Worm (Caenorhabditis elegans): ENCODE results near the gene F18G5.1.

The F18G5.1 gene

ce11 chrX:9255993-9256392 is 3.7 kb upstream of the F18G5.1 start:
- TF ChIP-seq aly-1 (tag; optimal IDR thresholded peaks at IDR 0.05) = no peak
- TF ChIP-seq ceh-36 (tag; optimal IDR thresholded peaks at IDR 0.05) = no peak
- no peak for TF ChIP-seq B0310.2 (tag; optimal IDR thresholded peaks at IDR 0.05)
- no peak for TF ChIP-seq hmg-4 (GFP tag; optimal IDR thresholded peaks at IDR 0.05)
- TF ChIP-seq hmbx-1 (tag; optimal IDR thresholded peaks at IDR 0.05) = no peak
- no peak for TF ChIP-seq F13C5.2 (tag; optimal IDR thresholded peaks at IDR 0.05)
- no peak for TF ChIP-seq ama-1 (optimal IDR thresholded peaks at IDR 0.05)
- no peak for TF ChIP-seq ceh-13 (GFP tag; optimal IDR thresholded peaks at IDR 0.05)
- no peak for TF ChIP-seq tbx-37 (GFP tag; conservative IDR thresholded peaks at IDR 0.05)
- TF ChIP-seq ets-7 (tag; optimal IDR thresholded peaks at IDR 0.05) = no peak

ce11 chrX:9261626-9262189 is 2.1 kb downstream of the F18G5.1 start:
- TF ChIP-seq hnd-1 (tag; optimal IDR thresholded peaks at IDR 0.05) = no peak
- no peak for TF ChIP-seq scrt-1 (GFP tag; IDR thresholded peaks at IDR 0.05)
- TF ChIP-seq ama-1 (optimal IDR thresholded peaks at IDR 0.05) = no peak
- TF ChIP-seq tbx-37 (GFP tag; conservative IDR thresholded peaks at IDR 0.05) = no peak
- no peak for TF ChIP-seq F13C5.2 (tag; optimal IDR thresholded peaks at IDR 0.05)
- TF ChIP-seq B0310.2 (tag; optimal IDR thresholded peaks at IDR 0.05) = no peak
- no peak for TF ChIP-seq tra-4 (tag; optimal IDR thresholded peaks at IDR 0.05)
- no peak for TF ChIP-seq sea-1 (GFP tag; conservative IDR thresholded peaks at IDR 0.05)
- TF ChIP-seq flt-1 (GFP tag; IDR thresholded peaks at IDR 0.05) = no peak
- TF ChIP-seq tbx-11 (GFP tag; IDR thresholded peaks at IDR 0.05) = no peak
- TF ChIP-seq hmbx-1 (tag; optimal IDR thresholded peaks at IDR 0.05) = no peak
- TF ChIP-seq ets-7 (tag; optimal IDR thresholded peaks at IDR 0.05) = no peak
- no peak for TF ChIP-seq hmg-4 (GFP tag; optimal IDR thresholded peaks at IDR 0.05)
- no peak for TF ChIP-seq ceh-13 (GFP tag; optimal IDR thresholded peaks at IDR 0.05)
- TF ChIP-seq pes-1 (GFP tag; IDR thresholded peaks at IDR 0.05) = no peak
- no peak for TF ChIP-seq aly-1 (tag; optimal IDR thresholded peaks at IDR 0.05)
- TF ChIP-seq ceh-36 (tag; optimal IDR thresholded peaks at IDR 0.05) = no peak

ce11 chrX:9264231-9264630 is 4.6 kb downstream of the F18G5.1 start, which contains the start of gene F18G5.6:
F18G5.6 (minus strand) TSS chrX:9264331.
- TF ChIP-seq flt-1 (GFP tag; IDR thresholded peaks at IDR 0.05) (no peak), hmg-4 (GFP tag; optimal IDR thresholded peaks at IDR 0.05) (no peak), F13C5.2 (tag; optimal IDR thresholded peaks at IDR 0.05) (no peak), scrt-1 (GFP tag; IDR thresholded peaks at IDR 0.05) (no peak)

ce11 chrX:9264636-9265035 is 5.0 kb downstream of the F18G5.1 start:
- no peak for TF ChIP-seq aly-1 (tag; optimal IDR thresholded peaks at IDR 0.05)
- no peak for TF ChIP-seq B0310.2 (tag; optimal IDR thresholded peaks at IDR 0.05)
- no peak for TF ChIP-seq scrt-1 (GFP tag; IDR thresholded peaks at IDR 0.05)
- TF ChIP-seq hnd-1 (tag; optimal IDR thresholded peaks at IDR 0.05) = no peak
- TF ChIP-seq hmg-4 (GFP tag; optimal IDR thresholded peaks at IDR 0.05) = no peak
- TF ChIP-seq hmbx-1 (tag; optimal IDR thresholded peaks at IDR 0.05) = no peak
- no peak for TF ChIP-seq ama-1 (optimal IDR thresholded peaks at IDR 0.05)
- no peak for TF ChIP-seq ceh-13 (GFP tag; optimal IDR thresholded peaks at IDR 0.05)
- TF ChIP-seq tra-4 (tag; optimal IDR thresholded peaks at IDR 0.05) = no peak
- no peak for TF ChIP-seq flt-1 (GFP tag; IDR thresholded peaks at IDR 0.05)

- TF ChIP-seq tbx-11 (GFP tag; IDR thresholded peaks at IDR 0.05) (no peak), F13C5.2 (tag; optimal IDR thresholded peaks at IDR 0.05) (no peak)
Measured at ce11 chrX:9266512-9266911, 6.9 kb downstream of the F18G5.1 start.

- TF ChIP-seq hmbx-1 (tag; optimal IDR thresholded peaks at IDR 0.05) (no peak), ama-1 (optimal IDR thresholded peaks at IDR 0.05) (peak; percentile 29)
Measured at ce11 chrX:9268373-9268772, 8.7 kb downstream of the F18G5.1 start.

- no peak for TF ChIP-seq tbx-11 (GFP tag; IDR thresholded peaks at IDR 0.05)
- no peak for TF ChIP-seq B0310.2 (tag; optimal IDR thresholded peaks at IDR 0.05)
- TF ChIP-seq scrt-1 (GFP tag; IDR thresholded peaks at IDR 0.05) = no peak
- TF ChIP-seq hnd-1 (tag; optimal IDR thresholded peaks at IDR 0.05) = no peak
- no peak for TF ChIP-seq ceh-13 (GFP tag; optimal IDR thresholded peaks at IDR 0.05)
- no peak for TF ChIP-seq ets-7 (tag; optimal IDR thresholded peaks at IDR 0.05)
- TF ChIP-seq hmg-4 (GFP tag; optimal IDR thresholded peaks at IDR 0.05) = no peak
- no peak for TF ChIP-seq flt-1 (GFP tag; IDR thresholded peaks at IDR 0.05)
- TF ChIP-seq tra-4 (tag; optimal IDR thresholded peaks at IDR 0.05) = no peak
- TF ChIP-seq tbx-37 (GFP tag; conservative IDR thresholded peaks at IDR 0.05) = no peak
- no peak for TF ChIP-seq aly-1 (tag; optimal IDR thresholded peaks at IDR 0.05)
- TF ChIP-seq ama-1 (optimal IDR thresholded peaks at IDR 0.05) = no peak
- no peak for TF ChIP-seq F13C5.2 (tag; optimal IDR thresholded peaks at IDR 0.05)
- TF ChIP-seq sea-1 (GFP tag; conservative IDR thresholded peaks at IDR 0.05) = no peak
Measured at ce11 chrX:9270753-9271152, 11.1 kb downstream of the F18G5.1 start, which contains the start of gene B0416.5. B0416.5 (minus strand) TSS chrX:9270853.

ce11 chrX:9271886-9272285 is 12.2 kb downstream of the F18G5.1 start:
- no peak for TF ChIP-seq tra-4 (tag; optimal IDR thresholded peaks at IDR 0.05)
- TF ChIP-seq hmg-4 (GFP tag; optimal IDR thresholded peaks at IDR 0.05) = peak; percentile 16

- TF ChIP-seq F13C5.2 (tag; optimal IDR thresholded peaks at IDR 0.05) (no peak), ceh-36 (tag; optimal IDR thresholded peaks at IDR 0.05) (no peak), ets-7 (tag; optimal IDR thresholded peaks at IDR 0.05) (no peak), aly-1 (tag; optimal IDR thresholded peaks at IDR 0.05) (no peak), hmg-4 (GFP tag; optimal IDR thresholded peaks at IDR 0.05) (no peak), flt-1 (GFP tag; IDR thresholded peaks at IDR 0.05) (no peak), tbx-11 (GFP tag; IDR thresholded peaks at IDR 0.05) (no peak), hmbx-1 (tag; optimal IDR thresholded peaks at IDR 0.05) (no peak), pes-1 (GFP tag; IDR thresholded peaks at IDR 0.05) (no peak), scrt-1 (GFP tag; IDR thresholded peaks at IDR 0.05) (no peak), tra-4 (tag; optimal IDR thresholded peaks at IDR 0.05) (no peak), tbx-37 (GFP tag; conservative IDR thresholded peaks at IDR 0.05) (no peak), B0310.2 (tag; optimal IDR thresholded peaks at IDR 0.05) (no peak), ama-1 (optimal IDR thresholded peaks at IDR 0.05) (no peak), ceh-13 (GFP tag; optimal IDR thresholded peaks at IDR 0.05) (no peak), hnd-1 (tag; optimal IDR thresholded peaks at IDR 0.05) (no peak), sea-1 (GFP tag; conservative IDR thresholded peaks at IDR 0.05) (no peak)
Measured at ce11 chrX:9274574-9274973, 14.9 kb downstream of the F18G5.1 start, which contains the start of gene B0416.10. B0416.10 (minus strand) TSS chrX:9274674.

Data from whole organism, early embryonic.